Worm (Caenorhabditis elegans): Measurements from ENCODE around the gene spp-16.

spp-16 gene

DNA sequence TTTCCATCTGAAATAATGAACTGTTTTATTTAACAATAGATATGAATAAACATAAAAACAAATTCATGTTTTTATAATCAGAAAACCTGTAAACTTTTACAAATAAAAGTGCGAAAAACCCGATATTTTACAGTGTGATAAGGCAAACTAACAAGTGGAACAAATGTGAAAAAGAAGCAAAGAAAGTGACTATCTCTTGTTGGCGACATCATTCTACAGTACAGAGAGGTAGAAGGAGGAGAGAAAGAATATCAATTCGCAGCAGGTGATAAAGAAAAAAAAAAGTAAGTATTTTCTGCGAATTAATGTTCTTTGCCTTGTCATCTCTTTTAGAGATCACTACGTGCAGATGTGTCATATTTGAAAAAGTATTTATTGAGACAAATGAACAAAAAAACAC is 41.3 kb downstream of the spp-16 start (continued):
- TF ChIP-seq lir-3 (tag; optimal IDR thresholded peaks at IDR 0.05; ENCODE audit: poor library complexity) (no peak), C04F5.9 (tag; optimal IDR thresholded peaks at IDR 0.05) (no peak), lsy-2 (tag; optimal IDR thresholded peaks at IDR 0.05) (peak in 1 of 2 experiments; percentile 21), aly-2 (tag; optimal IDR thresholded peaks at IDR 0.05) (no peak), mab-9 (GFP tag; IDR thresholded peaks at IDR 0.05) (no peak), lin-35 (GFP tag; optimal IDR thresholded peaks at IDR 0.05) (no peak), aha-1 (tag; optimal IDR thresholded peaks at IDR 0.05) (no peak), elt-2 (tag; optimal IDR thresholded peaks at IDR 0.05) (peak; percentile 56), efl-1 (optimal IDR thresholded peaks at IDR 0.05) (no peak), efl-1 (GFP tag; optimal IDR thresholded peaks at IDR 0.05 in 1 of 2) (no peak), elt-3 (tag; optimal IDR thresholded peaks at IDR 0.05) (peak in 2 of 6 experiments; percentile 16 to 55), dpl-1 (GFP tag; optimal IDR thresholded peaks at IDR 0.05) (no peak), vab-15 (tag; optimal IDR thresholded peaks at IDR 0.05) (no peak), hpl-2 (GFP tag; optimal IDR thresholded peaks at IDR 0.05) (no peak), alr-1 (tag; optimal IDR thresholded peaks at IDR 0.05; ENCODE audit: borderline replicate concordance) (no peak), lin-13 (GFP tag; optimal IDR thresholded peaks at IDR 0.05) (no peak), blmp-1 (tag; optimal IDR thresholded peaks at IDR 0.05) (peak; percentile 71), unc-86 (tag; optimal IDR thresholded peaks at IDR 0.05) (no peak), pax-3 (tag; optimal IDR thresholded peaks at IDR 0.05) (no peak), ceh-82 (tag; optimal IDR thresholded peaks at IDR 0.05) (no peak), xbp-1 (tag; optimal IDR thresholded peaks at IDR 0.05) (no peak)

- TF ChIP-seq nhr-90 (tag; optimal IDR thresholded peaks at IDR 0.05; ENCODE audit: poor library complexity) (peak; percentile 21), tlp-1 (tag; optimal IDR thresholded peaks at IDR 0.05) (no peak), snu-23 (GFP tag; optimal IDR thresholded peaks at IDR 0.05) (peak; percentile 43), lin-39 (tag; optimal IDR thresholded peaks at IDR 0.05) (no peak), mef-2 (tag; optimal IDR thresholded peaks at IDR 0.05) (no peak), C16A3.4 (tag; optimal IDR thresholded peaks at IDR 0.05) (no peak), grh-1 (GFP tag; IDR thresholded peaks at IDR 0.05) (no peak), mdl-1 (tag; optimal IDR thresholded peaks at IDR 0.05) (peak in 1 of 2 experiments; percentile 24), irx-1 (tag; optimal IDR thresholded peaks at IDR 0.05) (no peak), fkh-10 (GFP tag; optimal IDR thresholded peaks at IDR 0.05) (no peak), C04F5.9 (tag; optimal IDR thresholded peaks at IDR 0.05) (no peak), nhr-76 (tag; optimal IDR thresholded peaks at IDR 0.05) (no peak), sptf-1 (tag; optimal IDR thresholded peaks at IDR 0.05) (no peak), tbx-2 (tag; optimal IDR thresholded peaks at IDR 0.05) (no peak), hpl-2 (GFP tag; optimal IDR thresholded peaks at IDR 0.05) (no peak), nhr-20 (tag; optimal IDR thresholded peaks at IDR 0.05) (peak; percentile 45), unc-130 (tag; optimal IDR thresholded peaks at IDR 0.05) (no peak), fkh-8 (tag; optimal IDR thresholded peaks at IDR 0.05) (no peak), Y116A8C.19 (tag; optimal IDR thresholded peaks at IDR 0.05; ENCODE audit: borderline replicate concordance) (no peak), ceh-8 (GFP tag; optimal IDR thresholded peaks at IDR 0.05) (no peak), nhr-19 (GFP tag; conservative IDR thresholded peaks at IDR 0.05) (0 out of 2 replicates have a peak, but pooled peaks have one; percentile 5), nhr-71 (tag; optimal IDR thresholded peaks at IDR 0.05) (peak; percentile 46), mab-9 (GFP tag; IDR thresholded peaks at IDR 0.05) (no peak), mep-1 (tag; optimal IDR thresholded peaks at IDR 0.05) (peak; percentile 10), elt-3 (tag; optimal IDR thresholded peaks at IDR 0.05) (peak in 3 of 6 experiments; percentile 8 to 42 (median 32)), blmp-1 (tag; optimal IDR thresholded peaks at IDR 0.05) (peak; percentile 76), unc-62 (GFP tag; optimal IDR thresholded peaks at IDR 0.05) (no peak), nhr-12 (tag; optimal IDR thresholded peaks at IDR 0.05) (no peak), nhr-85 (tag) (peak; percentile 88), lin-14 (GFP tag; optimal IDR thresholded peaks at IDR 0.05) (peak; percentile 57), nhr-77 (tag; optimal IDR thresholded peaks at IDR 0.05) (no peak), isw-1 (GFP tag; IDR thresholded peaks at IDR 0.05) (no peak), lin-35 (GFP tag; optimal IDR thresholded peaks at IDR 0.05) (peak in 1 of 2 experiments; percentile 49), jun-1 (tag; optimal IDR thresholded peaks at IDR 0.05) (no peak), C34B4.2 (tag; optimal IDR thresholded peaks at IDR 0.05) (no peak), ztf-11 (tag; optimal IDR thresholded peaks at IDR 0.05) (no peak), elt-2 (tag; optimal IDR thresholded peaks at IDR 0.05) (no peak)
Measured at ce11 chrV:10859048-10859637, 42.0 kb downstream of the spp-16 start.

Data from whole organism, L1 larva.